Worm (Caenorhabditis elegans): ENCODE measurements around the gene hmg-1.1.

ce11 chrII:14205335-14205734 is 45.2 kb upstream of the hmg-1.1 start, which contains the start of gene ace-3:
- TF ChIP-seq him-1 (tag; optimal IDR thresholded peaks at IDR 0.05) (no peak), dao-5 (tag; optimal IDR thresholded peaks at IDR 0.05) (no peak)

Measured in whole organism, L4/young adult.